Fruit fly (Drosophila melanogaster): ENCODE measurements around the gene Gmd.
A peak's percentile ranks its signal among the peaks of the same experiment; 100 is the strongest.

The Gmd gene

DNA sequence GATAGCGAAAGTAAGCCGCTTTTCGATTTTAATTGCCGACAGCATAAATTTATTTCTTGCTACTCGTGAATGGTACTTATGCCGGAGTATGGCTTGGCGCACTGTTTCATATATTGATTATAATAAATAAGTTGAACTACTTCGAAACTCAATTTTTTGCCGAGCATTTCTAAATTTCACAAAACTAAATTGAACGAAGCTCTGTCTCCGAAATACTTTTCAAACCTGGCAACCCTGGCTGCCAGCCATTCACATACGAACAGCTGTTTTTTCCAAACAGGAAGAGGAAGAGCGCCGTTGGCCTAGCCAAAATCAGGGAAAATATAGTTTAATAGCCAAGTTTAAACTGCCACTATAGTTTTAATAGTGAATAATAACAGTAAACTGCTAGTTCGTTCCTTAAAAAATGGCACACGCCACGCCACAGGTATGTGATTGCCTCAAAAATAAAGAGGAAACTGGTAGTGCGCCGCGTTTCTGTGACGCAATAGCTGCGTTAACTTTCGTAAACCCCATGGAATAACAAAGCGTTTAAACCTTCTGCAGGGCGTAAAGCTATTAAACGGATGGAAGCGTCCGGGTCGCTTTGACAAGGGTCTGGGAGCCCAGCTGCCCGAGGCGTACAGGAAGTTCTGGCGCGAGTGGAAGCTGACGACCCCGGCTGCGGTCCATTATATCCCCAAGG, 3.0 kb downstream of the Gmd start, which contains the start of gene mRpL28 (continued):
- TF ChIP-seq Drgx (GFP tag; IDR thresholded peaks at IDR 0.05) = no peak
- TF ChIP-seq Deaf1 (tag; optimal IDR thresholded peaks at IDR 0.05) = no peak
- no peak for TF ChIP-seq nom (GFP tag; optimal IDR thresholded peaks at IDR 0.05)
- TF ChIP-seq tup (GFP tag; optimal IDR thresholded peaks at IDR 0.05) = no peak
- peak; percentile 49 for TF ChIP-seq trem (tag; optimal IDR thresholded peaks at IDR 0.05)
- no peak for TF ChIP-seq CG7372 (GFP tag; IDR thresholded peaks at IDR 0.05)
- no peak for TF ChIP-seq CG7357 (GFP tag; IDR thresholded peaks at IDR 0.05)
- TF ChIP-seq gcm2 (GFP tag; optimal IDR thresholded peaks at IDR 0.05) = no peak
- no peak for TF ChIP-seq kni (GFP tag; optimal IDR thresholded peaks at IDR 0.05)
- TF ChIP-seq slbo (GFP tag; IDR thresholded peaks at IDR 0.05) = peak; percentile 42; the same call in 1 of the 2 replicates
- TF ChIP-seq fu2 (GFP tag; optimal IDR thresholded peaks at IDR 0.05) = no peak
- peak; percentile 11; the same call in 1 of the 3 replicates for TF ChIP-seq CG34422 (GFP tag; IDR thresholded peaks at IDR 0.05)
- no peak for TF ChIP-seq dmrt11E (tag; optimal IDR thresholded peaks at IDR 0.05)
- TF ChIP-seq Blimp-1 (GFP tag; optimal IDR thresholded peaks at IDR 0.05) = no peak
- peak; percentile 42 for TF ChIP-seq CG1603 (tag; optimal IDR thresholded peaks at IDR 0.05)
- TF ChIP-seq HmgD (GFP tag; optimal IDR thresholded peaks at IDR 0.05) = no peak
- TF ChIP-seq tin (GFP tag; optimal IDR thresholded peaks at IDR 0.05) = no peak
- no peak for TF ChIP-seq CrebB (tag; optimal IDR thresholded peaks at IDR 0.05)
- TF ChIP-seq CG4820 (GFP tag; optimal IDR thresholded peaks at IDR 0.05) = no peak
- no peak for TF ChIP-seq sens-2 (GFP tag; IDR thresholded peaks at IDR 0.05)
- TF ChIP-seq CG17612 (GFP tag; IDR thresholded peaks at IDR 0.05) = no peak
- TF ChIP-seq Bgb (GFP tag; IDR thresholded peaks at IDR 0.05; ENCODE audit: partially characterized antibody) = peak; percentile 10; the same call in 1 of the 2 replicates
- peak; percentile 1 for TF ChIP-seq CG10431 (GFP tag; optimal IDR thresholded peaks at IDR 0.05)
- TF ChIP-seq CG8924 (tag; optimal IDR thresholded peaks at IDR 0.05) = no peak
- TF ChIP-seq CG7745 (tag; optimal IDR thresholded peaks at IDR 0.05) = no peak
- no peak for TF ChIP-seq Oli (tag; optimal IDR thresholded peaks at IDR 0.05)
- no peak for TF ChIP-seq chif (GFP tag; optimal IDR thresholded peaks at IDR 0.05)
- TF ChIP-seq CG9437 (GFP tag; optimal IDR thresholded peaks at IDR 0.05) = peak; percentile 28
- no peak for TF ChIP-seq CG18599 (GFP tag; optimal IDR thresholded peaks at IDR 0.05)
- no peak for TF ChIP-seq CG9727 (GFP tag; optimal IDR thresholded peaks at IDR 0.05)
- TF ChIP-seq amos (GFP tag; IDR thresholded peaks at IDR 0.05; ENCODE audit: partially characterized antibody) = peak; percentile 28; the same call in 1 of the 2 replicates
- no peak for TF ChIP-seq Dip2 (GFP tag; IDR thresholded peaks at IDR 0.05)
- TF ChIP-seq CG11398 (GFP tag; optimal IDR thresholded peaks at IDR 0.05) = no peak
- no peak for TF ChIP-seq ewg (GFP tag; optimal IDR thresholded peaks at IDR 0.05)
- TF ChIP-seq CG32772 (GFP tag; IDR thresholded peaks at IDR 0.05) = no peak
- TF ChIP-seq Rx (GFP tag; IDR thresholded peaks at IDR 0.05) = no peak
- TF ChIP-seq CG7987 (GFP tag; optimal IDR thresholded peaks at IDR 0.05) = no peak
- no peak for TF ChIP-seq CG15073 (GFP tag; optimal IDR thresholded peaks at IDR 0.05)
- TF ChIP-seq CG34224 (GFP tag; IDR thresholded peaks at IDR 0.05; ENCODE audit: partially characterized antibody) = peak; percentile 71
- no peak for TF ChIP-seq croc (GFP tag; conservative IDR thresholded peaks at IDR 0.05)
- no peak for TF ChIP-seq D (optimal IDR thresholded peaks at IDR 0.05)
- TF ChIP-seq D (GFP tag; optimal IDR thresholded peaks at IDR 0.05) = no peak
- no peak for TF ChIP-seq stc (GFP tag; IDR thresholded peaks at IDR 0.05)
- TF ChIP-seq dati (GFP tag; IDR thresholded peaks at IDR 0.05) = no peak
- no peak for TF ChIP-seq ato (GFP tag; IDR thresholded peaks at IDR 0.05; ENCODE audit: partially characterized antibody)
- no peak for TF ChIP-seq CG12299 (tag; optimal IDR thresholded peaks at IDR 0.05)
- no peak for TF ChIP-seq CG2199 (GFP tag; IDR thresholded peaks at IDR 0.05)
- no peak for TF ChIP-seq knrl (GFP tag; IDR thresholded peaks at IDR 0.05; ENCODE audit: partially characterized antibody)
- TF ChIP-seq crc (GFP tag; optimal IDR thresholded peaks at IDR 0.05) = no peak
- TF ChIP-seq klu (GFP tag; IDR thresholded peaks at IDR 0.05) = no peak

All from whole organism, embryonic.